Worm (Caenorhabditis elegans) whole organism, L4 larva: ENCODE measurements around the gene dhs-5.

ENCODE experiments used
- ama-1 ChIP-seq: fragments of 150-350 bp; optimal IDR thresholded peaks from 2 replicates; lab custom pipeline; 2014; ENCODE audit warnings: inconsistent platforms, mixed read lengths
- daf-16 ChIP-seq, 3 experiments: sonication (generic microtip); optimal IDR thresholded peaks; 2 replicates each; lab custom pipeline; 2016 to 2017; ENCODE audit warnings: missing genetic modification characterization in 3 of 3, missing genetic modification reagents in 3 of 3, mild to moderate bottlenecking in 2 of 3, missing compliant biosample characterization in 2 of 3, missing biosample characterization in 1 of 3, moderate library complexity in 1 of 3
- hlh-30 ChIP-seq: sonication (generic microtip); optimal IDR thresholded peaks from 2 replicates; lab custom pipeline; 2017; ENCODE audit warnings: antibody characterized with exemption, mild to moderate bottlenecking, missing genetic modification characterization, missing compliant biosample characterization; ENCODE audit not compliant: insufficient read depth
- nhr-76 ChIP-seq: fragments of 150-350 bp; optimal IDR thresholded peaks from 2 replicates; lab custom pipeline; 2014; ENCODE audit warnings: missing biosample characterization, missing genetic modification characterization
- pqm-1 ChIP-seq: sonication (generic microtip); optimal IDR thresholded peaks from 2 replicates; lab custom pipeline; 2017; ENCODE audit warnings: missing biosample characterization, missing genetic modification characterization
- unc-62 ChIP-seq, 3 experiments: fragments of 150-350 bp in 1 of 3; sonication (generic microtip); optimal IDR thresholded peaks in 2 of 3; peaks in 1 of 3; 1 replicate in 1 of 3; 2 replicates in 2 of 3; lab custom pipeline; 2014 to 2017; ENCODE audit warnings: missing biosample characterization in 3 of 3, missing genetic modification characterization in 3 of 3, missing genetic modification reagents in 3 of 3, missing genotype in 1 of 3

DNA sequence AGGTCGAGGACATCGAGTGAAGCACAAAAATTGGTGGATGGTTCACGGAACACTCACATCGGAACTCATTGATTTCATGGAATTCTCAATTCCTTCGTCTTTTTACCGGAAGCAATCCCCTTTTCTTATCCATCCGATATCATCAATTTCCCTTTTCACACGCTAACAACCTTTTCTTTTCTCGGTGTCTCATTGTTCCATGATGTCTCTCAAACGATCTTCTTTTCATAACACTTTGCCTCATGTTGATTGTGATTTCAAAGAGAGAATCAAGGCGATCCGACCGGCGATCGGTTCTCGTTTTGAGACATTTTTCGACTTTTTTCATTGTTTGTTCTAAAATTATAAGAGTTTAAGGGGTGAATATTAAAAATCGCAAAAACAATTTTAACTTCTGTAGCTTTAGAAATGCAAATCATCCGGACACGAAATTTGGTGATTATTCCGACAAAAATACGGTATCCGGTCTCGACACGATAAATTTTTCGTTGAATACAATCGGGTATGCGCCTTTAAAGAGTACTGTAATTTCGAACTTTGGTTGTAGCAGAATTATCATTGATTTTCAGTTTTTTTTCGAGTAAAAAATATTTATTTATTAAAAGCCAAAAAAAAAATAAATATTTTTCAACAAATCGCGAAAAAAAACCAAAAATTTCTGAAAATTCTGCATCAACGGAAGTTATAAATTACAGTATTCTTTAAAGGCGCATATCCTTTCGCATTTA, 5.2 kb downstream of the dhs-5 start:
- TF ChIP-seq unc-62 (GFP tag; optimal IDR thresholded peaks at IDR 0.05 in 1 of 2; lab: Kevin White, UChicago) (no peak), unc-62 (tag; optimal IDR thresholded peaks at IDR 0.05; lab: Kevin White, UChicago) (no peak), daf-16 (GFP tag; optimal IDR thresholded peaks at IDR 0.05; lab: Kevin White, UChicago) (no peak), daf-16 (tag; optimal IDR thresholded peaks at IDR 0.05; lab: Kevin White, UChicago) (no peak), ama-1 (lab: Kevin White, UChicago) (no peak), nhr-76 (tag; lab: Kevin White, UChicago) (no peak), pqm-1 (tag; lab: Kevin White, UChicago) (no peak), hlh-30 (tag; lab: Kevin White, UChicago) (no peak)
